Worm (Caenorhabditis elegans): ENCODE data around the gene F36G3.2.

DNA sequence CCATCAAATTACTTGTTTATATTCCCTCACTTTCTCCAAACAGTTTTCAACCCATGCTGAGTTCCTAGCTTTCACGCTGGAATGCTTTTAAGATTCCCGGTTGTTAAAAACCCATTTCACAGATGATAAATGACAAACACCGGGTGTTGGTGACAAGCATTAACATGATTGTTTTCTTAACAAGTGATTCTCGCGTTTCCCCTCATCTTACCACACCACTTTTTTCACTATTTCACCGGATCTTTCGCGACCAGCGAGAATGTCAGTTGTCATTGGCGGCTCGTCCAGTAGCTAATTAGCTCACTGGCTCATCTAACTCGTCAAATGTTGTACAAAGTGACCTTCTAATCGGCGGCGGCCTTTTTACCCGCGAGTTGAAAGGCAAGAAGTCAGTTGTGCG, 48.0 kb upstream of the F36G3.2 start:
- TF ChIP-seq ets-7 (tag; optimal IDR thresholded peaks at IDR 0.05) (no peak), ama-1 (optimal IDR thresholded peaks at IDR 0.05) (no peak), B0310.2 (tag; optimal IDR thresholded peaks at IDR 0.05) (no peak), scrt-1 (GFP tag; IDR thresholded peaks at IDR 0.05) (no peak), hnd-1 (tag; optimal IDR thresholded peaks at IDR 0.05) (no peak), tra-4 (tag; optimal IDR thresholded peaks at IDR 0.05) (no peak), ceh-13 (GFP tag; optimal IDR thresholded peaks at IDR 0.05) (no peak), hmg-4 (GFP tag; optimal IDR thresholded peaks at IDR 0.05) (no peak), aly-1 (tag; optimal IDR thresholded peaks at IDR 0.05) (no peak), flt-1 (GFP tag; IDR thresholded peaks at IDR 0.05) (no peak), tbx-37 (GFP tag; conservative IDR thresholded peaks at IDR 0.05) (no peak), pes-1 (GFP tag; IDR thresholded peaks at IDR 0.05) (no peak)

Data from whole organism, early embryonic.